Worm (Caenorhabditis elegans) whole organism, L1 larva: ENCODE measurements around the gene Y6D1A.2.

Source experiments
- C34B4.2 ChIP-seq: sonication (generic microtip); optimal IDR thresholded peaks from 2 replicates; lab custom pipeline; 2017; ENCODE audit warnings: mild to moderate bottlenecking, missing genetic modification characterization, missing compliant biosample characterization
- F16B12.6 ChIP-seq: fragments of 150-350 bp; optimal IDR thresholded peaks from 2 replicates; lab custom pipeline; 2014; ENCODE audit warnings: missing biosample characterization, missing genetic modification characterization
- Y116A8C.19 ChIP-seq: sonication (generic microtip); optimal IDR thresholded peaks from 2 replicates; lab custom pipeline; 2016; ENCODE audit warnings: missing compliant biosample characterization, missing genetic modification characterization, borderline replicate concordance
- aha-1 ChIP-seq: fragments of 150-350 bp; optimal IDR thresholded peaks from 2 replicates; lab custom pipeline; 2014; ENCODE audit warnings: missing biosample characterization, missing genetic modification characterization
- ceh-82 ChIP-seq, 3 experiments: fragments of 150-350 bp in 1 of 3; sonication (generic microtip) in 2 of 3; optimal IDR thresholded peaks; 2 replicates each; lab custom pipeline; 2014 to 2017; ENCODE audit warnings: missing biosample characterization in 3 of 3, missing genetic modification characterization in 3 of 3
- ceh-88 ChIP-seq: fragments of 200-800 bp; sonication (Bioruptor generic); IDR thresholded peaks from 2 replicates; pipeline ENCODE4 v1.3.6; 2022; ENCODE audit warnings: missing genetic modification characterization, missing compliant biosample characterization
- ceh-90 ChIP-seq: sonication (generic microtip); optimal IDR thresholded peaks from 2 replicates; lab custom pipeline; 2016; ENCODE audit warnings: missing genetic modification characterization, missing compliant biosample characterization
- efl-3 ChIP-seq: fragments of 200-800 bp; sonication (Bioruptor generic); optimal IDR thresholded peaks from 2 replicates; lab custom pipeline; 2018; ENCODE audit warnings: mild to moderate bottlenecking, missing genetic modification characterization, missing compliant biosample characterization
- egl-27 ChIP-seq, 2 experiments: fragments of 150-350 bp in 1 of 2; sonication (generic microtip); optimal IDR thresholded peaks; 3 replicates each; lab custom pipeline; 2017 to 2018; ENCODE audit warnings: missing biosample characterization in 2 of 2, missing genetic modification characterization in 2 of 2, missing genetic modification reagents in 2 of 2
- elt-3 ChIP-seq, 6 experiments: fragments of 150-350 bp in 1 of 6; sonication (generic microtip); optimal IDR thresholded peaks; 2 replicates each; lab custom pipeline; 2017 to 2018; ENCODE audit warnings: missing biosample characterization in 6 of 6, missing genetic modification characterization in 6 of 6, inconsistent platforms in 1 of 6
- ets-5 ChIP-seq: fragments of 200-800 bp; sonication (Bioruptor generic); IDR thresholded peaks from 2 replicates; pipeline ENCODE4 v1.3.6; 2022; ENCODE audit warnings: missing genetic modification characterization, missing compliant biosample characterization
- fkh-10 ChIP-seq: sonication (generic microtip); optimal IDR thresholded peaks from 2 replicates; lab custom pipeline; 2017; ENCODE audit warnings: missing biosample characterization, missing genetic modification reagents, missing genetic modification characterization
- fkh-4 ChIP-seq: sonication (generic microtip); optimal IDR thresholded peaks from 2 replicates; lab custom pipeline; 2016; ENCODE audit warnings: missing compliant biosample characterization, missing genetic modification characterization, borderline replicate concordance
- fos-1 ChIP-seq: fragments of 150-350 bp; optimal IDR thresholded peaks from 2 replicates; lab custom pipeline; 2014; ENCODE audit warnings: missing biosample characterization, missing genetic modification characterization
- hpl-2 ChIP-seq: fragments of 150-350 bp; optimal IDR thresholded peaks from 2 replicates; lab custom pipeline; 2014; ENCODE audit warnings: missing biosample characterization, missing genetic modification reagents, missing genetic modification characterization
- irx-1 ChIP-seq: sonication (generic microtip); optimal IDR thresholded peaks from 2 replicates; lab custom pipeline; 2016; ENCODE audit warnings: missing genetic modification characterization, missing compliant biosample characterization
- jun-1 ChIP-seq: fragments of 150-350 bp; optimal IDR thresholded peaks from 2 replicates; lab custom pipeline; 2014; ENCODE audit warnings: missing biosample characterization, missing genetic modification reagents, missing genetic modification characterization
- lin-13 ChIP-seq: fragments of 150-350 bp; optimal IDR thresholded peaks from 2 replicates; lab custom pipeline; 2014; ENCODE audit warnings: missing biosample characterization, missing genetic modification reagents, missing genetic modification characterization
- lin-39 ChIP-seq: fragments of 150-350 bp; optimal IDR thresholded peaks from 2 replicates; lab custom pipeline; 2014; ENCODE audit warnings: missing biosample characterization, missing genetic modification reagents, missing genetic modification characterization
- lsy-2 ChIP-seq, 2 experiments: fragments of 150-350 bp; optimal IDR thresholded peaks; 2 replicates each; lab custom pipeline; 2014; ENCODE audit warnings: missing biosample characterization in 2 of 2, missing genetic modification characterization in 2 of 2
- mab-9 ChIP-seq: fragments of 200-800 bp; sonication (Bioruptor generic); IDR thresholded peaks from 2 replicates; pipeline ENCODE4 v1.3.6; 2022; ENCODE audit warnings: missing genetic modification reagents, missing genetic modification characterization, missing compliant biosample characterization
- mdl-1 ChIP-seq, 2 experiments: fragments of 150-350 bp; optimal IDR thresholded peaks; 2 replicates each; lab custom pipeline; 2014 to 2017; ENCODE audit warnings: missing biosample characterization in 2 of 2, missing genetic modification characterization in 2 of 2, inconsistent platforms in 1 of 2
- mef-2 ChIP-seq: fragments of 150-350 bp; optimal IDR thresholded peaks from 2 replicates; lab custom pipeline; 2014; ENCODE audit warnings: missing biosample characterization, missing genetic modification characterization
- nhr-11 ChIP-seq: fragments of 150-350 bp; optimal IDR thresholded peaks from 2 replicates; lab custom pipeline; 2014; ENCODE audit warnings: missing biosample characterization, missing genetic modification characterization
- nhr-12 ChIP-seq: sonication (generic microtip); optimal IDR thresholded peaks from 2 replicates; lab custom pipeline; 2017; ENCODE audit warnings: missing biosample characterization, missing genetic modification characterization
- nhr-28 ChIP-seq: fragments of 150-350 bp; optimal IDR thresholded peaks from 2 replicates; lab custom pipeline; 2014; ENCODE audit warnings: missing biosample characterization, missing genetic modification characterization
- nhr-71 ChIP-seq: sonication (generic microtip); optimal IDR thresholded peaks from 2 replicates; lab custom pipeline; 2016; ENCODE audit warnings: mild to moderate bottlenecking, missing genetic modification characterization, moderate library complexity, missing compliant biosample characterization
- nhr-84 ChIP-seq: sonication (generic microtip); optimal IDR thresholded peaks from 2 replicates; lab custom pipeline; 2017; ENCODE audit warnings: missing biosample characterization, missing genetic modification characterization
- nhr-90 ChIP-seq: sonication (generic microtip); optimal IDR thresholded peaks from 2 replicates; lab custom pipeline; 2016; ENCODE audit warnings: mild to moderate bottlenecking, missing genetic modification characterization, missing compliant biosample characterization; ENCODE audit not compliant: poor library complexity
- pqm-1 ChIP-seq: sonication (generic microtip); optimal IDR thresholded peaks from 3 replicates; lab custom pipeline; 2017; ENCODE audit warnings: missing biosample characterization, missing genetic modification characterization
- skn-1 ChIP-seq: fragments of 150-350 bp; optimal IDR thresholded peaks from 2 replicates; lab custom pipeline; 2014; ENCODE audit warnings: missing biosample characterization, missing genetic modification characterization
- snu-23 ChIP-seq: sonication (generic microtip); optimal IDR thresholded peaks from 2 replicates; lab custom pipeline; 2016; ENCODE audit warnings: missing genetic modification characterization, missing compliant biosample characterization
- sox-4 ChIP-seq: sonication (generic microtip); optimal IDR thresholded peaks from 2 replicates; lab custom pipeline; 2016; ENCODE audit warnings: missing genetic modification characterization, missing compliant biosample characterization
- sptf-1 ChIP-seq: fragments of 150-350 bp; optimal IDR thresholded peaks from 2 replicates; lab custom pipeline; 2014; ENCODE audit warnings: missing biosample characterization, missing genetic modification characterization
- swsn-7 ChIP-seq: sonication (generic microtip); optimal IDR thresholded peaks from 2 replicates; lab custom pipeline; 2016; ENCODE audit warnings: missing genetic modification characterization, missing compliant biosample characterization
- tlp-1 ChIP-seq: fragments of 150-350 bp; optimal IDR thresholded peaks from 2 replicates; lab custom pipeline; 2014; ENCODE audit warnings: missing biosample characterization, missing genetic modification characterization
- unc-130 ChIP-seq: fragments of 150-350 bp; optimal IDR thresholded peaks from 2 replicates; lab custom pipeline; 2017; ENCODE audit warnings: missing biosample characterization, missing genetic modification characterization, inconsistent platforms
- unc-62 ChIP-seq: fragments of 150-350 bp; optimal IDR thresholded peaks from 2 replicates; lab custom pipeline; 2014; ENCODE audit warnings: missing biosample characterization, missing genetic modification reagents, missing genetic modification characterization
- unc-86 ChIP-seq: sonication (generic microtip); optimal IDR thresholded peaks from 2 replicates; lab custom pipeline; 2016; ENCODE audit warnings: missing genetic modification characterization, missing compliant biosample characterization
- xbp-1 ChIP-seq: sonication (generic microtip); optimal IDR thresholded peaks from 2 replicates; lab custom pipeline; 2016; ENCODE audit warnings: missing genetic modification characterization, missing compliant biosample characterization
- zag-1 ChIP-seq: fragments of 150-350 bp; optimal IDR thresholded peaks from 2 replicates; lab custom pipeline; 2014; ENCODE audit warnings: missing biosample characterization, missing genetic modification characterization
- ztf-11 ChIP-seq, 2 experiments: sonication (generic microtip); optimal IDR thresholded peaks; 2 replicates each; lab custom pipeline; 2016 to 2017; ENCODE audit warnings: missing genetic modification characterization in 2 of 2, missing biosample characterization in 1 of 2, missing compliant biosample characterization in 1 of 2

Gene Y6D1A.2

ce11 chrII:11808979-11809378 lies 10.7 kb downstream of the Y6D1A.2 start, which contains the start of gene F43G6.10:
TSS of gene F43G6.10 (plus strand) at chrII:11809349.
- TF ChIP-seq ceh-82 (tag; optimal IDR thresholded peaks at IDR 0.05; lab: Kevin White, UChicago) = no peak
- TF ChIP-seq Y116A8C.19 (tag; lab: Kevin White, UChicago) = no peak
- TF ChIP-seq swsn-7 (tag; lab: Kevin White, UChicago) = no peak
- no peak for TF ChIP-seq pqm-1 (tag; lab: Kevin White, UChicago)
- no peak for TF ChIP-seq mdl-1 (tag; optimal IDR thresholded peaks at IDR 0.05; lab: Kevin White, UChicago)
- no peak for TF ChIP-seq elt-3 (tag; optimal IDR thresholded peaks at IDR 0.05; lab: Kevin White, UChicago)
- no peak for TF ChIP-seq nhr-71 (tag; lab: Kevin White, UChicago)
- no peak for TF ChIP-seq fos-1 (tag; lab: Kevin White, UChicago)
- TF ChIP-seq ets-5 (GFP tag; lab: Robert Waterston, UW) = no peak
- no peak for TF ChIP-seq fkh-10
- TF ChIP-seq jun-1 (tag; lab: Kevin White, UChicago) = no peak
- TF ChIP-seq irx-1 (tag; lab: Kevin White, UChicago) = no peak
- no peak for TF ChIP-seq zag-1 (tag; lab: Kevin White, UChicago)
- no peak for TF ChIP-seq lin-39 (tag; lab: Kevin White, UChicago)
- no peak for TF ChIP-seq sptf-1 (tag; lab: Kevin White, UChicago)
- TF ChIP-seq efl-3 = no peak
- no peak for TF ChIP-seq nhr-12 (tag; lab: Kevin White, UChicago)
- TF ChIP-seq lin-13 (GFP tag; lab: Kevin White, UChicago) = no peak
- TF ChIP-seq egl-27 (tag; optimal IDR thresholded peaks at IDR 0.05; lab: Kevin White, UChicago) = no peak

- TF ChIP-seq lsy-2 (tag; optimal IDR thresholded peaks at IDR 0.05; lab: Kevin White, UChicago) (no peak), nhr-84 (no peak), ets-5 (GFP tag; lab: Robert Waterston, UW) (no peak), mab-9 (GFP tag; lab: Robert Waterston, UW) (no peak), ztf-11 (tag; optimal IDR thresholded peaks at IDR 0.05; lab: Kevin White, UChicago) (no peak), xbp-1 (tag; lab: Kevin White, UChicago) (no peak), irx-1 (tag; lab: Kevin White, UChicago) (no peak), fkh-4 (tag; lab: Kevin White, UChicago) (no peak), tlp-1 (tag; lab: Kevin White, UChicago) (no peak), mdl-1 (tag; optimal IDR thresholded peaks at IDR 0.05; lab: Kevin White, UChicago) (no peak), snu-23 (GFP tag; lab: Kevin White, UChicago) (no peak), F16B12.6 (tag; lab: Kevin White, UChicago) (no peak), aha-1 (tag; lab: Kevin White, UChicago) (no peak)
These were observed 13.5 kb downstream of the Y6D1A.2 start, which contains the start of gene jmjd-1.1 for ce11 chrII:11806256-11806655. TSS of gene jmjd-1.1 (plus strand) at chrII:11806556.

- TF ChIP-seq unc-86 (tag; lab: Kevin White, UChicago) (no peak), F16B12.6 (tag; lab: Kevin White, UChicago) (no peak), fkh-10 (no peak), sox-4 (tag; lab: Kevin White, UChicago) (no peak), ets-5 (GFP tag; lab: Robert Waterston, UW) (no peak), ceh-90 (no peak), nhr-90 (tag; lab: Kevin White, UChicago) (no peak), nhr-12 (tag; lab: Kevin White, UChicago) (no peak), mef-2 (tag; lab: Kevin White, UChicago) (no peak), nhr-11 (tag; lab: Kevin White, UChicago) (no peak), unc-130 (no peak), skn-1 (tag; lab: Kevin White, UChicago) (no peak), hpl-2 (GFP tag; lab: Kevin White, UChicago) (no peak), sptf-1 (tag; lab: Kevin White, UChicago) (no peak), unc-62 (GFP tag; lab: Kevin White, UChicago) (no peak), tlp-1 (tag; lab: Kevin White, UChicago) (no peak), C34B4.2 (no peak), nhr-28 (tag; lab: Kevin White, UChicago) (no peak), ceh-88 (no peak)
These were observed 17.3 kb downstream of the Y6D1A.2 start, which contains the start of gene F43G6.17 for ce11 chrII:11802451-11802850. TSS of gene F43G6.17 (plus strand) at chrII:11802751.
